Worm (Caenorhabditis elegans): Measurements from ENCODE around the gene Y102A5C.4.
A peak's percentile ranks its signal among the peaks of the same experiment; 100 is the strongest.

Y102A5C.4 gene

ce11 chrV:16882260-16882918 lies 39.7 kb upstream of the Y102A5C.4 start, which contains the start of the genes F09C6.11 and F09C6.12:
Gene F09C6.11 (minus strand): TSS chrV:16882310.
Gene F09C6.12 (plus strand): TSS chrV:16882868.
- TF ChIP-seq nhr-77 (tag; optimal IDR thresholded peaks at IDR 0.05) = peak; percentile 8
- TF ChIP-seq lin-35 (GFP tag; optimal IDR thresholded peaks at IDR 0.05) = no peak
- TF ChIP-seq sup-37 (GFP tag; optimal IDR thresholded peaks at IDR 0.05) = no peak
- no peak for TF ChIP-seq nhr-19 (GFP tag; conservative IDR thresholded peaks at IDR 0.05)
- no peak for TF ChIP-seq elt-3 (tag; optimal IDR thresholded peaks at IDR 0.05)
- TF ChIP-seq C16A3.4 (tag; optimal IDR thresholded peaks at IDR 0.05) = no peak
- no peak for TF ChIP-seq elt-2 (tag; optimal IDR thresholded peaks at IDR 0.05)
- no peak for TF ChIP-seq ceh-8 (GFP tag; optimal IDR thresholded peaks at IDR 0.05)
- peak; percentile 47 for TF ChIP-seq nhr-20 (tag; optimal IDR thresholded peaks at IDR 0.05)
- TF ChIP-seq snu-23 (GFP tag; optimal IDR thresholded peaks at IDR 0.05) = no peak

ce11 chrV:16884744-16885143 lies 37.3 kb upstream of the Y102A5C.4 start, which contains the start of gene F09C6.13:
Gene F09C6.13 (plus strand): TSS chrV:16885044.
- no peak for TF ChIP-seq aly-2 (tag; optimal IDR thresholded peaks at IDR 0.05)
- TF ChIP-seq zip-4 (GFP tag; optimal IDR thresholded peaks at IDR 0.05) = no peak
- TF ChIP-seq aha-1 (tag; optimal IDR thresholded peaks at IDR 0.05) = no peak
- no peak for TF ChIP-seq ztf-11 (tag; optimal IDR thresholded peaks at IDR 0.05)
- TF ChIP-seq nhr-19 (GFP tag; conservative IDR thresholded peaks at IDR 0.05) = no peak
- TF ChIP-seq ces-1 (GFP tag; optimal IDR thresholded peaks at IDR 0.05) = no peak
- TF ChIP-seq mep-1 (tag; optimal IDR thresholded peaks at IDR 0.05) = no peak
- no peak for TF ChIP-seq C34B4.2 (tag; optimal IDR thresholded peaks at IDR 0.05)
- TF ChIP-seq unc-86 (tag; optimal IDR thresholded peaks at IDR 0.05) = no peak
- TF ChIP-seq nhr-90 (tag; optimal IDR thresholded peaks at IDR 0.05; ENCODE audit: poor library complexity) = no peak
- no peak for TF ChIP-seq rnt-1 (tag; optimal IDR thresholded peaks at IDR 0.05)
- no peak for TF ChIP-seq skn-1 (tag; optimal IDR thresholded peaks at IDR 0.05)
- no peak for TF ChIP-seq isw-1 (GFP tag; IDR thresholded peaks at IDR 0.05)
- no peak for TF ChIP-seq vab-15 (tag; optimal IDR thresholded peaks at IDR 0.05)
- no peak for TF ChIP-seq grh-1 (GFP tag; IDR thresholded peaks at IDR 0.05)
- TF ChIP-seq C16A3.4 (tag; optimal IDR thresholded peaks at IDR 0.05) = no peak
- no peak for TF ChIP-seq elt-2 (tag; optimal IDR thresholded peaks at IDR 0.05)
- TF ChIP-seq fkh-10 (GFP tag; optimal IDR thresholded peaks at IDR 0.05) = no peak

- TF ChIP-seq nhr-85 (tag) (no peak), tbx-2 (tag; optimal IDR thresholded peaks at IDR 0.05) (no peak), snu-23 (GFP tag; optimal IDR thresholded peaks at IDR 0.05) (no peak), vab-15 (tag; optimal IDR thresholded peaks at IDR 0.05) (no peak), unc-130 (tag; optimal IDR thresholded peaks at IDR 0.05) (no peak), ets-5 (GFP tag; IDR thresholded peaks at IDR 0.05) (no peak), nhr-28 (tag; optimal IDR thresholded peaks at IDR 0.05) (no peak), dpl-1 (GFP tag; optimal IDR thresholded peaks at IDR 0.05) (no peak), nhr-76 (tag; optimal IDR thresholded peaks at IDR 0.05) (no peak), zag-1 (tag; optimal IDR thresholded peaks at IDR 0.05) (no peak), F16B12.6 (tag; optimal IDR thresholded peaks at IDR 0.05) (no peak)
Measured at ce11 chrV:16888788-16889325, 33.2 kb upstream of the Y102A5C.4 start, which contains the start of the genes ifas-2 and fbxa-44. Gene ifas-2 (minus strand): TSS chrV:16888888. Gene fbxa-44 (plus strand): TSS chrV:16889275.

- no peak for TF ChIP-seq ets-5 (GFP tag; IDR thresholded peaks at IDR 0.05)
- no peak for TF ChIP-seq lsy-2 (tag; optimal IDR thresholded peaks at IDR 0.05)
- TF ChIP-seq mab-9 (GFP tag; IDR thresholded peaks at IDR 0.05) = no peak
- no peak for TF ChIP-seq nhr-20 (tag; optimal IDR thresholded peaks at IDR 0.05)
- TF ChIP-seq nhr-47 (tag; optimal IDR thresholded peaks at IDR 0.05) = no peak
- no peak for TF ChIP-seq lin-14 (GFP tag; optimal IDR thresholded peaks at IDR 0.05)
- TF ChIP-seq alr-1 (tag; optimal IDR thresholded peaks at IDR 0.05; ENCODE audit: borderline replicate concordance) = no peak
Measured at ce11 chrV:16893440-16893839, 28.6 kb upstream of the Y102A5C.4 start, which contains the start of gene F09C6.15. Gene F09C6.15 (plus strand): TSS chrV:16893740.
